Fruit fly (Drosophila melanogaster) whole organism, wandering third instar larva: Measurements from ENCODE around the gene CG12689.
A peak's percentile ranks its signal among the peaks of the same experiment; 100 is the strongest.

Source experiments
- Abd-B ChIP-seq: fragments of >200 bp; optimal IDR thresholded peaks from 2 replicates; lab custom pipeline; 2017; ENCODE audit warnings: missing biosample characterization, missing genetic modification characterization
- CG32264 ChIP-seq: fragments of 200-800 bp; sonication (Bioruptor generic); optimal IDR thresholded peaks from 2 replicates; lab custom pipeline; 2016; ENCODE audit warnings: missing biosample characterization, missing genetic modification characterization
- CG9705 ChIP-seq: fragments of 200-800 bp; sonication (Bioruptor generic); optimal IDR thresholded peaks from 2 replicates; lab custom pipeline; 2018; ENCODE audit warnings: missing biosample characterization, mild to moderate bottlenecking, missing genetic modification characterization
- GATAd ChIP-seq: sonication (Bioruptor generic); optimal IDR thresholded peaks from 2 replicates; lab custom pipeline; 2016; ENCODE audit warnings: missing biosample characterization, missing genetic modification characterization
- HLH106 ChIP-seq: fragments of 200-800 bp; optimal IDR thresholded peaks from 3 replicates; lab custom pipeline; 2019; ENCODE audit warnings: missing biosample characterization, mild to moderate bottlenecking, missing genetic modification characterization, moderate library complexity
- Hnf4 ChIP-seq: fragments of 200-800 bp; sonication (Bioruptor generic); optimal IDR thresholded peaks from 2 replicates; lab custom pipeline; 2016; ENCODE audit warnings: missing biosample characterization, mild to moderate bottlenecking, missing genetic modification characterization
- Hr78 ChIP-seq: fragments of >200 bp; optimal IDR thresholded peaks from 2 replicates; lab custom pipeline; 2017; ENCODE audit warnings: missing biosample characterization, missing genetic modification characterization
- Jra ChIP-seq: sonication (Bioruptor generic); optimal IDR thresholded peaks from 2 replicates; lab custom pipeline; 2016; ENCODE audit warnings: missing biosample characterization, missing genetic modification characterization
- Myc ChIP-seq: fragments of >200 bp; optimal IDR thresholded peaks from 2 replicates; lab custom pipeline; 2017
- N ChIP-seq: fragments of >200 bp; optimal IDR thresholded peaks from 2 replicates; lab custom pipeline; 2018; ENCODE audit warnings: missing biosample characterization, missing external identifiers, missing genetic modification characterization
- OdsH ChIP-seq: fragments of 200-800 bp; sonication (Bioruptor generic); optimal IDR thresholded peaks from 2 replicates; lab custom pipeline; 2016; ENCODE audit warnings: missing biosample characterization, mild to moderate bottlenecking, missing genetic modification characterization
- Rel ChIP-seq, 2 experiments: fragments of 200-800 bp; sonication (Bioruptor generic) in 1 of 2; optimal IDR thresholded peaks; 2 replicates in 1 of 2; 3 replicates in 1 of 2; lab custom pipeline; 2016 to 2019; ENCODE audit warnings: mild to moderate bottlenecking in 2 of 2, missing biosample characterization in 2 of 2, missing genetic modification characterization in 2 of 2, moderate library complexity in 1 of 2
- Sp1 ChIP-seq: fragments of 200-800 bp; sonication (Bioruptor generic); optimal IDR thresholded peaks from 3 replicates; lab custom pipeline; 2019; ENCODE audit warnings: missing biosample characterization, mild to moderate bottlenecking, missing genetic modification characterization, moderate library complexity
- Vsx2 ChIP-seq: fragments of 200-300, 225-300 bp; sonication (Bioruptor generic); optimal IDR thresholded peaks from 2 replicates; lab custom pipeline; 2018; ENCODE audit warnings: missing biosample characterization, missing genetic modification characterization; ENCODE audit not compliant: partially characterized antibody
- br ChIP-seq: fragments of 200-800 bp; sonication (Bioruptor generic); optimal IDR thresholded peaks from 2 replicates; lab custom pipeline; 2016; ENCODE audit warnings: missing biosample characterization, missing genetic modification characterization
- brk ChIP-seq: fragments of 200-800 bp; sonication (Bioruptor generic); optimal IDR thresholded peaks from 2 replicates; lab custom pipeline; 2016; ENCODE audit warnings: missing biosample characterization, mild to moderate bottlenecking, missing genetic modification characterization
- dl ChIP-seq, 2 experiments: fragments of 175-275, 200-275 bp in 1 of 2; fragments of 200-275 bp in 1 of 2; sonication (Bioruptor generic); optimal IDR thresholded peaks; lab custom pipeline; 2018; ENCODE audit warnings: mild to moderate bottlenecking in 2 of 2, missing biosample characterization in 2 of 2, missing genetic modification characterization in 2 of 2, moderate library complexity in 2 of 2; ENCODE audit not compliant: partially characterized antibody in 2 of 2, insufficient read depth in 1 of 2
- dmrt93B ChIP-seq: fragments of 200-800 bp; sonication (Bioruptor generic); optimal IDR thresholded peaks from 2 replicates; lab custom pipeline; 2018; ENCODE audit warnings: missing biosample characterization, mild to moderate bottlenecking, missing genetic modification characterization
- dsf ChIP-seq: sonication (Bioruptor generic); optimal IDR thresholded peaks from 2 replicates; lab custom pipeline; 2016; ENCODE audit warnings: missing biosample characterization, missing genetic modification characterization, borderline replicate concordance
- ey ChIP-seq: fragments of 200-800 bp; sonication (Bioruptor generic); optimal IDR thresholded peaks from 2 replicates; lab custom pipeline; 2016; ENCODE audit warnings: missing biosample characterization, missing genetic modification characterization
- foxo ChIP-seq, 2 experiments: fragments of 200-800 bp; sonication (Bioruptor generic); optimal IDR thresholded peaks; 2 replicates in 1 of 2; 3 replicates in 1 of 2; lab custom pipeline; 2016 to 2017; ENCODE audit warnings: missing biosample characterization in 2 of 2, missing genetic modification characterization in 2 of 2
- fru ChIP-seq: fragments of 200-800 bp; sonication (Bioruptor generic); optimal IDR thresholded peaks from 3 replicates; lab custom pipeline; 2016; ENCODE audit warnings: missing biosample characterization, mild to moderate bottlenecking, missing genetic modification characterization
- h ChIP-seq: fragments of 200-800 bp; sonication (Bioruptor generic); optimal IDR thresholded peaks from 3 replicates; lab custom pipeline; 2016; ENCODE audit warnings: missing biosample characterization, mild to moderate bottlenecking, missing genetic modification characterization
- lola ChIP-seq: fragments of >200 bp; optimal IDR thresholded peaks from 2 replicates; lab custom pipeline; 2017; ENCODE audit warnings: missing biosample characterization, missing genetic modification characterization
- psq ChIP-seq: fragments of 200-800 bp; sonication (Bioruptor generic); optimal IDR thresholded peaks from 3 replicates; lab custom pipeline; 2017; ENCODE audit warnings: missing biosample characterization, mild to moderate bottlenecking, missing genetic modification characterization, moderate library complexity
- rgr ChIP-seq: fragments of 200-800 bp; sonication (Bioruptor generic); optimal IDR thresholded peaks from 3 replicates; lab custom pipeline; 2016; ENCODE audit warnings: missing biosample characterization, mild to moderate bottlenecking, missing genetic modification characterization
- sage ChIP-seq: fragments of 200-800 bp; sonication (Bioruptor generic); optimal IDR thresholded peaks from 2 replicates; lab custom pipeline; 2016; ENCODE audit warnings: missing biosample characterization, mild to moderate bottlenecking, missing genetic modification characterization
- sv ChIP-seq: fragments of 200-800 bp; sonication (Bioruptor generic); optimal IDR thresholded peaks from 3 replicates; lab custom pipeline; 2016; ENCODE audit warnings: missing biosample characterization, missing genetic modification characterization
- tai ChIP-seq: sonication (Bioruptor generic); optimal IDR thresholded peaks from 2 replicates; lab custom pipeline; 2016; ENCODE audit warnings: missing biosample characterization, missing genetic modification characterization
- usp ChIP-seq: fragments of >200 bp; optimal IDR thresholded peaks from 2 replicates; lab custom pipeline; 2017; ENCODE audit warnings: missing biosample characterization, missing genetic modification characterization
- woc ChIP-seq: sonication (Bioruptor generic); optimal IDR thresholded peaks from 2 replicates; lab custom pipeline; 2016; ENCODE audit warnings: missing biosample characterization, mild to moderate bottlenecking, missing genetic modification characterization

Gene CG12689

DNA sequence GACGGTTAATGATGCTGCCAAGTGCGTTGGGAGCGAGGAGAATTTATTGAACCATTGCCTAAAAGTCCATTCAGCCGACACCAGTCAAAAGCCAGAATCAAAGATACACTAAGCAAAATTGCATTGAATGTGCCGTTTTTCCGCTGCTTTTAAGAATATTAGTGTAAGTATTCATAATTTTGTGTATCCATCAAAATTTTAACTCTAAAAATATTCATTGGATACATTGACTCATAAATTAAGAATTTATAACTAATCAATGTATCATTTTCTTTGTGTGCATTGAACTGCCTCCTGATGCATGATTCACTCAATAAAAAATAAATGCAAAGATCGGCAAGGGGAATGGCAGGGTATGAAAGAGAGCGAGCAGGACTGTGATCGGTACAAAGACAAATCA, 27.3 kb downstream of the CG12689 start:
- TF ChIP-seq psq (peak; percentile 25), ey (peak; percentile 55), Sp1 (GFP tag; lab: Kevin White, UChicago) (peak; percentile 20), Jra (GFP tag; lab: Kevin White, UChicago) (peak; percentile 12), Hnf4 (GFP tag; lab: Kevin White, UChicago) (peak; percentile 57), dmrt93B (GFP tag; lab: Kevin White, UChicago) (peak; percentile 19), tai (GFP tag; lab: Kevin White, UChicago) (peak; percentile 15), Abd-B (GFP tag; lab: Kevin White, UChicago) (no peak), dl (GFP tag; optimal IDR thresholded peaks at IDR 0.05; lab: Kevin White, UChicago; ENCODE audit: insufficient read depth in 1 of 2, partially characterized antibody in 2 of 2) (no peak), sv (GFP tag; lab: Kevin White, UChicago) (no peak), foxo (GFP tag; optimal IDR thresholded peaks at IDR 0.05; lab: Kevin White, UChicago) (peak in 1 of 2 experiments; percentile 59), br (peak; percentile 12), rgr (GFP tag; lab: Kevin White, UChicago) (peak; percentile 52), h (GFP tag; lab: Kevin White, UChicago) (peak; percentile 66), Myc (no peak), woc (GFP tag; lab: Kevin White, UChicago) (peak; percentile 36), CG9705 (GFP tag; lab: Kevin White, UChicago) (no peak), HLH106 (peak; percentile 44), dsf (GFP tag; lab: Kevin White, UChicago) (no peak), CG32264 (GFP tag; lab: Kevin White, UChicago) (no peak), OdsH (GFP tag; lab: Kevin White, UChicago) (peak; percentile 22), fru (peak; percentile 64), brk (GFP tag; lab: Kevin White, UChicago) (peak; percentile 5)
- TF ChIP-seq, all 38 proteins: peak for 16

DNA sequence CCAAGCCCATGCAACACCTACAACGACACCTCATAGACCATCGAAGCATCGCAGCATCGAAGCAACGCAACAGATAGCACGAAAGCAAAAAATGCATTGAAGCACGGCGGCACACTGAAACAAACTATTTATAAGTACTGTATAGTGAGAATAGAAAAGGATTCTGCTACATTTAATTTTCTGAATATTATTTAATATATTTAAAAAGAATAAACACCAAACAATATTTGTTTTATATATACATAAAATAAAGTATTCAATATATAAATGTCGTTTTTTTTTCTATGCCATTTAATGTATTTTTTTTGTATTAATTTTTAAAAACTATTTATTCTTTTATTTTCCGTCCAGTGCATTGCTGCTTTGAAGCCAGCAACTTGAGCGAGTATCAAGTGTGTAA, 28.3 kb downstream of the CG12689 start:
- TF ChIP-seq N (GFP tag; lab: Kevin White, UChicago) (no peak), dmrt93B (GFP tag; lab: Kevin White, UChicago) (no peak), CG9705 (GFP tag; lab: Kevin White, UChicago) (no peak), Abd-B (GFP tag; lab: Kevin White, UChicago) (no peak), dl (GFP tag; optimal IDR thresholded peaks at IDR 0.05; lab: Kevin White, UChicago; ENCODE audit: insufficient read depth in 1 of 2, partially characterized antibody in 2 of 2) (no peak)
- TF ChIP-seq, all 38 proteins: peak for 0

DNA sequence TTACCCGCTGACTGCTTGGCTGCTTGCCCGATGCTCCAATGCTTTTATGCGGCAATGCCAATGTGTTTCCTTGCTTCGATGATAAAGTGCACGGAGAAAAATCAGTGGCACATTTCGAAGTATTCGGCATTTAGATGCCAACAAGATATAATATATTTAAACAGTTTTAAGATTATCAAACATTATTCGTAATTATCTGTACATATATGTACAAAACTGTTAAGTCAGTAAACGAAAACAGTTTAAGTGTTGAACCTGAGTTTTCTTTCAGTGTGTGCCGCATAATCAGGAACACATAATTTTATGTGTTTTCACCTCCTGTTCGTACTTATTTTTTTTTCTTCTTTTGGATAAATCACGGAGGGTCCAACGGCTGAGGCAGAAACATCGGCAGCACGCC, 29.7 kb downstream of the CG12689 start:
- TF ChIP-seq Hr78, result no peak
- no peak for TF ChIP-seq Sp1 (GFP tag; lab: Kevin White, UChicago)
- TF ChIP-seq GATAd, result no peak
- peak; percentile 40 for TF ChIP-seq HLH106
- TF ChIP-seq CG32264 (GFP tag; lab: Kevin White, UChicago), result no peak
- TF ChIP-seq Jra (GFP tag; lab: Kevin White, UChicago), result no peak
- peak; percentile 53 for TF ChIP-seq h (GFP tag; lab: Kevin White, UChicago)
- peak; percentile 12 for TF ChIP-seq rgr (GFP tag; lab: Kevin White, UChicago)
- no peak for TF ChIP-seq dsf (GFP tag; lab: Kevin White, UChicago)
- TF ChIP-seq tai (GFP tag; lab: Kevin White, UChicago), result no peak
- TF ChIP-seq ey, result peak; percentile 17
- TF ChIP-seq fru, result peak; percentile 29
- peak in 1 of 2 experiments; percentile 56 for TF ChIP-seq foxo (GFP tag; optimal IDR thresholded peaks at IDR 0.05; lab: Kevin White, UChicago)

DNA sequence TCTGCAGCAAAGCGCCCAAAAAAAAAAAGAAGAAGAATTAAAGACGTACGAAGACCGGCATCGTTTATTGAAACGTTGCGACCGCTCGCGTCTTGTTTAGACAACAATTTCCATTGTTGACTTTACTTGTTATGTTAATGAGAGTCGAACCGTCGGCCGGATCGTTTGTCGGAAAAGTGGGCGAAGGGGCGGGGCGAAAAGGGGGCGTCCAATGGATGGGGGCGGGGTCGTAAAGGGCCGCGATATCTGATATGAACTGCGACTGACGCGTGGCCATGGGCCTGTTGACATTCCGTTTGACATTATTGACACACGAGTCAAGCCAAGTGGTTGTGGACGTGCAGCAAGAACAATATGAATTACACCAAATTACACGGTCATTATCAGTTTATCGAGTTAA, 32.5 kb downstream of the CG12689 start:
- TF ChIP-seq ey (no peak), psq (no peak), usp (GFP tag; lab: Kevin White, UChicago) (no peak), dmrt93B (GFP tag; lab: Kevin White, UChicago) (no peak), sv (GFP tag; lab: Kevin White, UChicago) (no peak), foxo (GFP tag; optimal IDR thresholded peaks at IDR 0.05; lab: Kevin White, UChicago) (no peak), Vsx2 (GFP tag; lab: Kevin White, UChicago) (no peak), GATAd (no peak), lola (GFP tag; lab: Kevin White, UChicago) (no peak), sage (no peak), Sp1 (GFP tag; lab: Kevin White, UChicago) (no peak), Rel (GFP tag; optimal IDR thresholded peaks at IDR 0.05; lab: Kevin White, UChicago) (no peak), Rel (tag; optimal IDR thresholded peaks at IDR 0.05; lab: Kevin White, UChicago) (no peak), OdsH (GFP tag; lab: Kevin White, UChicago) (no peak), brk (GFP tag; lab: Kevin White, UChicago) (no peak), Myc (no peak), dsf (GFP tag; lab: Kevin White, UChicago) (no peak), CG32264 (GFP tag; lab: Kevin White, UChicago) (no peak), h (GFP tag; lab: Kevin White, UChicago) (no peak), woc (GFP tag; lab: Kevin White, UChicago) (no peak)
